Worm (Caenorhabditis elegans) whole organism, midembryonic: ENCODE data around the gene lir-1.
A peak's percentile ranks its signal among the peaks of the same experiment; 100 is the strongest.

Experiments
- T22C8.4 ChIP-seq: fragments of 200-800 bp; sonication (Bioruptor generic); IDR thresholded peaks from 2 replicates; pipeline ENCODE4 v1.3.6; 2022; ENCODE audit warnings: missing genetic modification characterization, missing compliant biosample characterization
- cog-1 ChIP-seq: sonication (generic microtip); optimal IDR thresholded peaks from 2 replicates; lab custom pipeline; 2016; ENCODE audit warnings: missing genetic modification characterization, missing compliant biosample characterization
- flt-1 ChIP-seq: fragments of 200-800 bp; sonication (Bioruptor generic); IDR thresholded peaks from 2 replicates; pipeline ENCODE4 v1.3.6; 2022; ENCODE audit warnings: missing genetic modification characterization, missing compliant biosample characterization
- klf-2 ChIP-seq: fragments of 200-800 bp; sonication (Bioruptor generic); conservative IDR thresholded peaks from 2 replicates; pipeline ENCODE4 v1.3.6; 2022; ENCODE audit warnings: missing genetic modification reagents, missing genetic modification characterization, missing compliant biosample characterization
- med-1 ChIP-seq: sonication (generic microtip); optimal IDR thresholded peaks from 2 replicates; lab custom pipeline; 2017; ENCODE audit warnings: missing genetic modification characterization, mild to moderate bottlenecking, missing compliant biosample characterization, antibody characterized with exemption, missing genetic modification reagents; ENCODE audit not compliant: insufficient read depth
- ref-1 ChIP-seq: fragments of 200-800 bp; sonication (Bioruptor generic); conservative IDR thresholded peaks from 2 replicates; pipeline ENCODE4 v1.3.6; 2022; ENCODE audit warnings: missing genetic modification reagents, missing genetic modification characterization, missing compliant biosample characterization
- tab-1 ChIP-seq: fragments of 200-800 bp; sonication (Bioruptor generic); IDR thresholded peaks from 2 replicates; pipeline ENCODE4 v1.3.6; 2022; ENCODE audit warnings: missing genetic modification characterization, missing compliant biosample characterization
- ztf-23 ChIP-seq: fragments of 200-800 bp; sonication (Bioruptor generic); IDR thresholded peaks from 2 replicates; pipeline ENCODE4 v1.3.6; 2022; ENCODE audit warnings: missing genetic modification reagents, missing genetic modification characterization, missing compliant biosample characterization
- ztf-29 ChIP-seq: fragments of 200-800 bp; sonication (Bioruptor generic); IDR thresholded peaks from 2 replicates; pipeline ENCODE4 v1.3.6; 2022; ENCODE audit warnings: missing genetic modification reagents, missing genetic modification characterization, missing compliant biosample characterization

Gene lir-1

ce11 chrII:7671705-7672104 is at the start of gene lir-1:
TSS of gene lir-1 (plus strand) at chrII:7672005.
- TF ChIP-seq tab-1 (GFP tag; lab: Robert Waterston, UW) (no peak), ref-1 (no peak), klf-2 (GFP tag; lab: Robert Waterston, UW) (no peak), flt-1 (GFP tag; lab: Robert Waterston, UW) (no peak), med-1 (GFP tag; lab: Kevin White, UChicago) (no peak), cog-1 (tag; lab: Kevin White, UChicago) (no peak), ztf-23 (no peak), T22C8.4 (GFP tag; lab: Robert Waterston, UW) (no peak), ztf-29 (no peak)

- peak; percentile 40 for TF ChIP-seq cog-1 (tag; lab: Kevin White, UChicago)
- no peak for TF ChIP-seq ztf-29
- no peak for TF ChIP-seq ztf-23
- no peak for TF ChIP-seq flt-1 (GFP tag; lab: Robert Waterston, UW)
- no peak for TF ChIP-seq T22C8.4 (GFP tag; lab: Robert Waterston, UW)
These were observed 48.3 kb upstream of the lir-1 start for ce11 chrII:7623466-7623865.

ce11 chrII:7624272-7624671 is 47.5 kb upstream of the lir-1 start:
- TF ChIP-seq flt-1 (GFP tag; lab: Robert Waterston, UW) (no peak), ztf-29 (no peak), med-1 (GFP tag; lab: Kevin White, UChicago) (no peak), ztf-23 (no peak), cog-1 (tag; lab: Kevin White, UChicago) (no peak)

ce11 chrII:7624995-7625394 is 46.8 kb upstream of the lir-1 start:
- TF ChIP-seq T22C8.4 (GFP tag; lab: Robert Waterston, UW) (no peak), klf-2 (GFP tag; lab: Robert Waterston, UW) (no peak), ztf-29 (no peak), tab-1 (GFP tag; lab: Robert Waterston, UW) (no peak), med-1 (GFP tag; lab: Kevin White, UChicago) (no peak), ztf-23 (no peak), cog-1 (tag; lab: Kevin White, UChicago) (no peak), flt-1 (GFP tag; lab: Robert Waterston, UW) (no peak), ref-1 (no peak)

ce11 chrII:7628640-7629039 is 43.2 kb upstream of the lir-1 start:
- TF ChIP-seq ref-1 (no peak), ztf-23 (no peak), klf-2 (GFP tag; lab: Robert Waterston, UW) (no peak), T22C8.4 (GFP tag; lab: Robert Waterston, UW) (no peak), med-1 (GFP tag; lab: Kevin White, UChicago) (no peak), tab-1 (GFP tag; lab: Robert Waterston, UW) (no peak), flt-1 (GFP tag; lab: Robert Waterston, UW) (no peak), cog-1 (tag; lab: Kevin White, UChicago) (no peak), ztf-29 (no peak)

- no peak for TF ChIP-seq ztf-29
- TF ChIP-seq tab-1 (GFP tag; lab: Robert Waterston, UW), result no peak
- TF ChIP-seq klf-2 (GFP tag; lab: Robert Waterston, UW), result no peak
- no peak for TF ChIP-seq flt-1 (GFP tag; lab: Robert Waterston, UW)
- no peak for TF ChIP-seq ref-1
- TF ChIP-seq T22C8.4 (GFP tag; lab: Robert Waterston, UW), result no peak
- no peak for TF ChIP-seq ztf-23
These were observed 41.8 kb upstream of the lir-1 start for ce11 chrII:7630052-7630451.

- TF ChIP-seq cog-1 (tag; lab: Kevin White, UChicago), result peak; percentile 39
- TF ChIP-seq ztf-29, result peak; percentile 58; the same call in 1 of the 2 replicates
- TF ChIP-seq ref-1, result no peak
These were observed 40.6 kb upstream of the lir-1 start for ce11 chrII:7631171-7631570.

- TF ChIP-seq T22C8.4 (GFP tag; lab: Robert Waterston, UW) (no peak), ztf-23 (no peak), cog-1 (tag; lab: Kevin White, UChicago) (no peak), ref-1 (no peak), klf-2 (GFP tag; lab: Robert Waterston, UW) (no peak), ztf-29 (no peak), tab-1 (GFP tag; lab: Robert Waterston, UW) (no peak), med-1 (GFP tag; lab: Kevin White, UChicago) (no peak), flt-1 (GFP tag; lab: Robert Waterston, UW) (no peak)
These were observed 40.1 kb upstream of the lir-1 start for ce11 chrII:7631677-7632210.

- TF ChIP-seq tab-1 (GFP tag; lab: Robert Waterston, UW) (no peak), flt-1 (GFP tag; lab: Robert Waterston, UW) (no peak), ref-1 (no peak), ztf-23 (no peak), T22C8.4 (GFP tag; lab: Robert Waterston, UW) (no peak), klf-2 (GFP tag; lab: Robert Waterston, UW) (no peak), ztf-29 (no peak)
These were observed 36.5 kb upstream of the lir-1 start for ce11 chrII:7635296-7635695.

ce11 chrII:7636941-7637340 is 34.9 kb upstream of the lir-1 start:
- TF ChIP-seq tab-1 (GFP tag; lab: Robert Waterston, UW) (no peak), ref-1 (no peak), ztf-29 (no peak), klf-2 (GFP tag; lab: Robert Waterston, UW) (no peak), cog-1 (tag; lab: Kevin White, UChicago) (no peak), med-1 (GFP tag; lab: Kevin White, UChicago) (no peak), ztf-23 (no peak), flt-1 (GFP tag; lab: Robert Waterston, UW) (no peak), T22C8.4 (GFP tag; lab: Robert Waterston, UW) (no peak)
